Worm (Caenorhabditis elegans): ENCODE data around the gene T20F7.3.
"Not testable (repeated sequence)": the region's sequence is repeated elsewhere in the genome, so short reads cannot be mapped to it uniquely, and the experiment has no call there.

DNA sequence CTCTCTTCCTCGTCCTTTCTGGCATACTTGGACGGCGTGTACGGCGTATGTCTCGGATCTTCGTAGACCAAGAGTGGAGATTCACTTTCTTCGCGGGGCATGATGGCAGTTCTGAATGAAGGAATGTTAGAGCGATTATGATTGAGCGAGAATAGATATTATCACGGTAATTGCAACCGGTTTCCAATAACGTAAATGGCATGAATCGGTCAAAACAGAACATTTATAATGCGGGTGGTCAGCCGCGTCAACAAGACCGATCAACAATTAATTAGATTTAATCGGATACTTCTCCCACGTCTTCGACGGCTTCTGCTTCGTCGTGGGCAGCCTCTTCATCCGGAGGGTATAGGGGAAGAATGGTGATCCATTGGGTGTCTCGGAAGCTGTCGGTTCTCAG is 25.5 kb upstream of the T20F7.3 start, which contains the start of gene F41G4.13:
- TF ChIP-seq K11D2.4 (GFP tag; IDR thresholded peaks at IDR 0.05); unc-130 (GFP tag; optimal IDR thresholded peaks at IDR 0.05): not testable (repeated sequence)
